Worm (Caenorhabditis elegans): ENCODE results near the gene K06H7.8.
A peak's percentile ranks its signal among the peaks of the same experiment; 100 is the strongest.

ce11 chrIII:8065101-8065500 lies 32.9 kb downstream of the K06H7.8 start:
- TF ChIP-seq lsy-2 (tag; optimal IDR thresholded peaks at IDR 0.05), result peak in 1 of 2 experiments; percentile 50
- no peak for TF ChIP-seq elt-2 (tag; optimal IDR thresholded peaks at IDR 0.05)
- TF ChIP-seq unc-62 (GFP tag; optimal IDR thresholded peaks at IDR 0.05), result no peak
- TF ChIP-seq sptf-1 (tag; optimal IDR thresholded peaks at IDR 0.05), result no peak
- no peak for TF ChIP-seq pqm-1 (tag; optimal IDR thresholded peaks at IDR 0.05)
- TF ChIP-seq nhr-76 (tag; optimal IDR thresholded peaks at IDR 0.05), result no peak
- no peak for TF ChIP-seq fos-1 (tag; optimal IDR thresholded peaks at IDR 0.05)
- no peak for TF ChIP-seq jun-1 (tag; optimal IDR thresholded peaks at IDR 0.05)
- no peak for TF ChIP-seq lin-39 (tag; optimal IDR thresholded peaks at IDR 0.05)
